Worm (Caenorhabditis elegans): Measurements from ENCODE around the gene dop-5.

DNA sequence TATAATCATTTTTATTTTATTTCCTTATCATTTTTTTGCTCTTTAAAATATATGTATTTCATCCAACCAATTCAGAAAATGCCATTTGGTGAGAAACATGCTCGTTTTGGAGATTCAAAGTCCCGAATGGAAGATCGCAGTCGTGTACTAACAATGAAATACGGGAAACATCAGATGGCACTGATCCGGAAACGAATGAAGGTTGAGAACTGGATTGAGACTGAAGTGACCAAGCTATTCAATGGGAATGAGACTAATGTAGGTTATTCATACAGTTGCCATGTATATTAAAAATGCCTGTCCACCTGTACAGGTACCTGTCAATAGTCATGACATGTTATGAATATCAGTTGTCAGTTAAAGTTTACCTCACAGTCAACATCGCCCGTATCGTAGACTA is 17.0 kb upstream of the dop-5 start, which contains the start of gene F55C10.5:
- TF ChIP-seq flt-1 (GFP tag; IDR thresholded peaks at IDR 0.05) (no peak), ref-1 (GFP tag; conservative IDR thresholded peaks at IDR 0.05) (no peak), klf-2 (GFP tag; conservative IDR thresholded peaks at IDR 0.05) (no peak), ztf-23 (GFP tag; IDR thresholded peaks at IDR 0.05) (no peak), tab-1 (GFP tag; IDR thresholded peaks at IDR 0.05) (no peak)
